Fruit fly (Drosophila melanogaster) whole organism, embryonic: ENCODE data around the gene scramb2.

Experiments
- Bdp1 ChIP-seq: fragments of 200-800 bp; sonication (Bioruptor generic); optimal IDR thresholded peaks from 3 replicates; lab custom pipeline; 2016; ENCODE audit warnings: missing biosample characterization, missing genetic modification characterization
- CG10366 ChIP-seq: fragments of 200-800 bp; sonication (Bioruptor generic); IDR thresholded peaks from 2 replicates; pipeline ENCODE4 v1.3.6; 2022; ENCODE audit warnings: missing biosample characterization, missing genetic modification characterization
- CG10543 ChIP-seq: fragments of 200-800 bp; sonication (Bioruptor generic); optimal IDR thresholded peaks from 3 replicates; lab custom pipeline; 2017; ENCODE audit warnings: missing biosample characterization, mild to moderate bottlenecking, missing genetic modification characterization, moderate library complexity
- CG10565 ChIP-seq: fragments of 200-800 bp; sonication (Bioruptor generic); optimal IDR thresholded peaks from 3 replicates; lab custom pipeline; 2016; ENCODE audit warnings: missing biosample characterization, mild to moderate bottlenecking, missing genetic modification characterization
- CG11093 ChIP-seq: fragments of 200-800 bp; sonication (Bioruptor generic); IDR thresholded peaks from 3 replicates; pipeline ENCODE4 v1.3.6; 2022; ENCODE audit warnings: missing biosample characterization, missing genetic modification characterization
- CG12071 ChIP-seq: fragments of 200-800 bp; sonication (Bioruptor generic); optimal IDR thresholded peaks from 3 replicates; lab custom pipeline; 2018; ENCODE audit warnings: missing biosample characterization, mild to moderate bottlenecking, missing genetic modification characterization
- CG12744 ChIP-seq: fragments of 200-800 bp; sonication (Bioruptor generic); optimal IDR thresholded peaks from 2 replicates; lab custom pipeline; 2016; ENCODE audit warnings: missing biosample characterization, missing genetic modification characterization
- CG14441 ChIP-seq: fragments of 200-800 bp; sonication (Bioruptor generic); IDR thresholded peaks from 2 replicates; pipeline ENCODE4 v1.3.6; 2022; ENCODE audit warnings: missing biosample characterization, missing genetic modification characterization
- CG15073 ChIP-seq: fragments of 200-800 bp; sonication (Bioruptor generic); optimal IDR thresholded peaks from 2 replicates; lab custom pipeline; 2016; ENCODE audit warnings: missing biosample characterization, missing genetic modification characterization
- CG15269 ChIP-seq: fragments of 200-800 bp; sonication (Bioruptor generic); optimal IDR thresholded peaks from 2 replicates; lab custom pipeline; 2018; ENCODE audit warnings: missing biosample characterization, mild to moderate bottlenecking, missing genetic modification characterization, moderate library complexity
- CG2129 ChIP-seq: fragments of 200-800 bp; sonication (Bioruptor generic); IDR thresholded peaks from 2 replicates; pipeline ENCODE4 v1.3.6; 2022; ENCODE audit warnings: missing biosample characterization, missing genetic modification characterization; ENCODE audit not compliant: partially characterized antibody
- CG2202 ChIP-seq: fragments of 200-800 bp; sonication (Bioruptor generic); optimal IDR thresholded peaks from 2 replicates; lab custom pipeline; 2018; ENCODE audit warnings: missing biosample characterization, mild to moderate bottlenecking, missing genetic modification characterization
- CG30431 ChIP-seq: fragments of 200-800 bp; sonication (Bioruptor generic); optimal IDR thresholded peaks from 2 replicates; lab custom pipeline; 2017; ENCODE audit warnings: missing biosample characterization, missing genetic modification characterization
- CG31441 ChIP-seq: fragments of 200-800 bp; sonication (Bioruptor generic); IDR thresholded peaks from 2 replicates; pipeline ENCODE4 v1.3.6; 2022; ENCODE audit warnings: missing biosample characterization, missing genetic modification characterization
- CG34224 ChIP-seq: fragments of 200-800 bp; sonication (Bioruptor generic); IDR thresholded peaks from 3 replicates; pipeline ENCODE4 v1.3.6; 2022; ENCODE audit warnings: missing biosample characterization, missing genetic modification characterization; ENCODE audit not compliant: partially characterized antibody
- CG42726 ChIP-seq: fragments of 200-800 bp; sonication (Bioruptor generic); IDR thresholded peaks from 2 replicates; pipeline ENCODE4 v1.3.6; 2022; ENCODE audit warnings: missing biosample characterization, missing genetic modification characterization; ENCODE audit not compliant: partially characterized antibody
- CG6654 ChIP-seq: fragments of 200-800 bp; sonication (Bioruptor generic); optimal IDR thresholded peaks from 2 replicates; lab custom pipeline; 2017; ENCODE audit warnings: missing biosample characterization, mild to moderate bottlenecking, missing genetic modification characterization
- CG7556 ChIP-seq: fragments of 200-800 bp; sonication (Bioruptor generic); optimal IDR thresholded peaks from 2 replicates; lab custom pipeline; 2017; ENCODE audit warnings: missing biosample characterization, mild to moderate bottlenecking, missing genetic modification characterization
- Camta ChIP-seq: fragments of 200-800 bp; sonication (Bioruptor generic); optimal IDR thresholded peaks from 2 replicates; lab custom pipeline; 2016; ENCODE audit warnings: missing biosample characterization, missing genetic modification characterization
- Dip2 ChIP-seq: fragments of 200-800 bp; sonication (Bioruptor generic); IDR thresholded peaks from 2 replicates; pipeline ENCODE4 v1.3.6; 2022; ENCODE audit warnings: missing biosample characterization, missing genetic modification characterization
- Doc3 ChIP-seq: fragments of 200-800 bp; sonication (Bioruptor generic); IDR thresholded peaks from 3 replicates; pipeline ENCODE4 v1.3.6; 2022; ENCODE audit warnings: missing biosample characterization, missing genetic modification characterization; ENCODE audit not compliant: partially characterized antibody
- Fer3 ChIP-seq: fragments of 200-800 bp; sonication (Bioruptor generic); optimal IDR thresholded peaks from 2 replicates; lab custom pipeline; 2018; ENCODE audit warnings: missing biosample characterization, mild to moderate bottlenecking, missing genetic modification characterization, moderate library complexity
- Lim3 ChIP-seq: fragments of 200-800 bp; sonication (Bioruptor generic); IDR thresholded peaks from 2 replicates; pipeline ENCODE4 v1.3.6; 2022; ENCODE audit warnings: missing biosample characterization, missing genetic modification characterization
- NC2β ChIP-seq: fragments of 200-800 bp; sonication (Bioruptor generic); optimal IDR thresholded peaks from 2 replicates; lab custom pipeline; 2016; ENCODE audit warnings: missing biosample characterization, missing genetic modification characterization
- Nf-YA ChIP-seq: fragments of 200-800 bp; sonication (Bioruptor generic); IDR thresholded peaks from 2 replicates; pipeline ENCODE4 v1.3.6; 2022; ENCODE audit warnings: missing biosample characterization, missing genetic modification characterization
- Nf-YC ChIP-seq: fragments of 200-800 bp; optimal IDR thresholded peaks from 3 replicates; lab custom pipeline; 2019; ENCODE audit warnings: missing biosample characterization, mild to moderate bottlenecking, missing genetic modification characterization, moderate library complexity
- Ptx1 ChIP-seq: fragments of 200-800 bp; sonication (Bioruptor generic); IDR thresholded peaks from 2 replicates; pipeline ENCODE4 v1.3.6; 2022; ENCODE audit warnings: missing biosample characterization, missing genetic modification characterization
- Ravus ChIP-seq: fragments of 200-800 bp; sonication (Bioruptor generic); IDR thresholded peaks from 2 replicates; pipeline ENCODE4 v1.3.6; 2022; ENCODE audit warnings: missing biosample characterization, missing genetic modification characterization
- Rfx ChIP-seq: fragments of 200-800 bp; sonication (Bioruptor generic); IDR thresholded peaks from 2 replicates; pipeline ENCODE4 v1.3.6; 2022; ENCODE audit warnings: missing biosample characterization, missing genetic modification characterization
- Scr ChIP-seq: fragments of 200-800 bp; sonication (Bioruptor generic); IDR thresholded peaks from 2 replicates; pipeline ENCODE4 v1.3.6; 2022; ENCODE audit warnings: missing biosample characterization, missing genetic modification characterization; ENCODE audit not compliant: partially characterized antibody
- Taf1 ChIP-seq: fragments of 200-800 bp; sonication (Bioruptor generic); IDR thresholded peaks from 2 replicates; pipeline ENCODE4 v1.3.6; 2022; ENCODE audit warnings: missing biosample characterization, missing genetic modification characterization
- bigmax ChIP-seq: fragments of 200-800 bp; sonication (Bioruptor generic); optimal IDR thresholded peaks from 2 replicates; lab custom pipeline; 2018; ENCODE audit warnings: missing biosample characterization, mild to moderate bottlenecking, missing genetic modification characterization
- cg ChIP-seq: fragments of 200-800 bp; sonication (Bioruptor generic); optimal IDR thresholded peaks from 3 replicates; lab custom pipeline; 2019; ENCODE audit warnings: missing biosample characterization, mild to moderate bottlenecking, missing genetic modification characterization, moderate library complexity
- ci ChIP-seq: fragments of 200-800 bp; sonication (Bioruptor generic); IDR thresholded peaks from 3 replicates; pipeline ENCODE4 v1.3.6; 2022; ENCODE audit warnings: missing biosample characterization, missing genetic modification characterization
- crc ChIP-seq: fragments of 200-800 bp; sonication (Bioruptor generic); optimal IDR thresholded peaks from 2 replicates; lab custom pipeline; 2016; ENCODE audit warnings: missing biosample characterization, missing genetic modification characterization
- da ChIP-seq: fragments of 200-800 bp; sonication (Bioruptor generic); optimal IDR thresholded peaks from 2 replicates; lab custom pipeline; 2016; ENCODE audit warnings: missing biosample characterization, missing genetic modification characterization
- dysf ChIP-seq: fragments of 200-800 bp; sonication (Bioruptor generic); IDR thresholded peaks from 3 replicates; pipeline ENCODE4 v1.3.6; 2022; ENCODE audit warnings: missing biosample characterization, missing genetic modification characterization
- fu2 ChIP-seq: fragments of 200-800 bp; sonication (Bioruptor generic); optimal IDR thresholded peaks from 2 replicates; lab custom pipeline; 2016; ENCODE audit warnings: missing biosample characterization, missing genetic modification characterization
- gsb-n ChIP-seq: fragments of 200-800 bp; sonication (Bioruptor generic); optimal IDR thresholded peaks from 3 replicates; lab custom pipeline; 2018; ENCODE audit warnings: missing biosample characterization, mild to moderate bottlenecking, missing genetic modification characterization
- her ChIP-seq: fragments of 200-800 bp; sonication (Bioruptor generic); optimal IDR thresholded peaks from 2 replicates; lab custom pipeline; 2016; ENCODE audit warnings: missing biosample characterization, missing genetic modification characterization
- kni ChIP-seq: fragments of 200-800 bp; sonication (Bioruptor generic); optimal IDR thresholded peaks from 3 replicates; lab custom pipeline; 2017; ENCODE audit warnings: mild to moderate bottlenecking, missing biosample characterization, missing genetic modification reagents, missing genetic modification characterization
- lola ChIP-seq, 3 experiments: fragments of >200 bp in 2 of 3; fragments of 200-800 bp in 1 of 3; sonication (Bioruptor generic) in 1 of 3; optimal IDR thresholded peaks; 2 replicates each; lab custom pipeline; 2017 to 2019; ENCODE audit warnings: missing biosample characterization in 3 of 3, missing genetic modification characterization in 3 of 3, mild to moderate bottlenecking in 1 of 3, moderate library complexity in 1 of 3
- mirr ChIP-seq: fragments of 200-800 bp; sonication (Bioruptor generic); optimal IDR thresholded peaks from 3 replicates; lab custom pipeline; 2018; ENCODE audit warnings: missing biosample characterization, mild to moderate bottlenecking, missing genetic modification characterization
- nerfin-2 ChIP-seq: fragments of 200-800 bp; sonication (Bioruptor generic); IDR thresholded peaks from 2 replicates; pipeline ENCODE4 v1.3.6; 2022; ENCODE audit warnings: missing biosample characterization, missing genetic modification characterization; ENCODE audit not compliant: partially characterized antibody
- pita ChIP-seq: fragments of 200-800 bp; sonication (Bioruptor generic); optimal IDR thresholded peaks from 2 replicates; lab custom pipeline; 2017; ENCODE audit warnings: missing biosample characterization, mild to moderate bottlenecking, missing genetic modification characterization
- tin ChIP-seq: fragments of 200-800 bp; sonication (Bioruptor generic); optimal IDR thresholded peaks from 3 replicates; lab custom pipeline; 2016; ENCODE audit warnings: missing biosample characterization, missing genetic modification characterization
- ttk ChIP-seq: fragments of 200-800 bp; sonication (Bioruptor generic); IDR thresholded peaks from 2 replicates; pipeline ENCODE4 v2.1.2; 2022; ENCODE audit warnings: missing biosample characterization, missing genetic modification characterization
- vnd ChIP-seq: fragments of 200-800 bp; sonication (Bioruptor generic); IDR thresholded peaks from 3 replicates; pipeline ENCODE4 v1.3.6; 2022; ENCODE audit warnings: missing biosample characterization, missing genetic modification characterization; ENCODE audit not compliant: partially characterized antibody
- yki ChIP-seq: fragments of >200 bp; optimal IDR thresholded peaks from 3 replicates; lab custom pipeline; 2018

The scramb2 gene

dm6 chr3L:3035769-3036583 is 10.6 kb downstream of the scramb2 start (continued):
- 0 out of 2 replicates have a peak, but pooled peaks have one; percentile 8 for TF ChIP-seq Lim3 (GFP tag; lab: Robert Waterston, UW)
- TF ChIP-seq Scr (GFP tag; lab: Robert Waterston, UW): no peak
- peak; percentile 38 for TF ChIP-seq mirr (GFP tag; lab: Kevin White, UChicago)
- peak; percentile 84 for TF ChIP-seq gsb-n (tag; lab: Kevin White, UChicago)
- TF ChIP-seq CG10366 (GFP tag; lab: Robert Waterston, UW): peak; percentile 75
- no peak for TF ChIP-seq CG42726 (GFP tag; lab: Robert Waterston, UW)
- peak; percentile 78 for TF ChIP-seq kni (GFP tag; lab: Kevin White, UChicago)
- TF ChIP-seq Rfx: peak; percentile 85
- peak; percentile 91 for TF ChIP-seq CG7556 (GFP tag; lab: Kevin White, UChicago)
- TF ChIP-seq Bdp1: peak; percentile 69
- TF ChIP-seq CG12071: peak; percentile 67
- peak; percentile 19 for TF ChIP-seq yki (lab: Kevin White, UChicago)
- TF ChIP-seq NC2β: peak; percentile 4
- TF ChIP-seq vnd (GFP tag; lab: Robert Waterston, UW): no peak
- peak; percentile 69 for TF ChIP-seq Ptx1 (GFP tag; lab: Robert Waterston, UW)
- TF ChIP-seq Taf1: 0 out of 2 replicates have a peak, but pooled peaks have one; percentile 18
- TF ChIP-seq lola (GFP tag; optimal IDR thresholded peaks at IDR 0.05; lab: Kevin White, UChicago): peak in 1 of 3 experiments; percentile 90
- TF ChIP-seq Nf-YA: peak; percentile 67; the same call in 1 of the 2 replicates
- TF ChIP-seq ci (GFP tag; lab: Robert Waterston, UW): peak; percentile 90
- peak; percentile 50 for TF ChIP-seq CG10565 (GFP tag; lab: Kevin White, UChicago)
- TF ChIP-seq Fer3 (tag; lab: Kevin White, UChicago): peak; percentile 80
- TF ChIP-seq nerfin-2 (GFP tag; lab: Robert Waterston, UW): no peak
- TF ChIP-seq dysf (GFP tag; lab: Robert Waterston, UW): peak; percentile 82; the same call in 2 of the 3 replicates
- TF ChIP-seq CG14441 (GFP tag; lab: Robert Waterston, UW): peak; percentile 65; the same call in 1 of the 2 replicates
- peak; percentile 76 for TF ChIP-seq CG2202 (tag; lab: Kevin White, UChicago)
- TF ChIP-seq CG2129 (GFP tag; lab: Robert Waterston, UW): no peak
- TF ChIP-seq crc: peak; percentile 79
- peak; percentile 74 for TF ChIP-seq CG10543 (GFP tag; lab: Kevin White, UChicago)
- TF ChIP-seq Doc3 (GFP tag; lab: Robert Waterston, UW): no peak
- TF ChIP-seq Ravus (GFP tag; lab: Robert Waterston, UW): no peak
- TF ChIP-seq tin (GFP tag; lab: Kevin White, UChicago): peak; percentile 78
- peak; percentile 41; the same call in 1 of the 3 replicates for TF ChIP-seq CG11093 (GFP tag; lab: Robert Waterston, UW)
- no peak for TF ChIP-seq bigmax (GFP tag; lab: Kevin White, UChicago)
- TF ChIP-seq Nf-YC: peak; percentile 82
- no peak for TF ChIP-seq CG34224
- TF ChIP-seq CG31441 (GFP tag; lab: Robert Waterston, UW): peak; percentile 87
- peak; percentile 47 for TF ChIP-seq fu2 (GFP tag; lab: Kevin White, UChicago)
- TF ChIP-seq Dip2 (GFP tag; lab: Robert Waterston, UW): no peak
- TF ChIP-seq da (GFP tag; lab: Kevin White, UChicago): peak; percentile 14
- no peak for TF ChIP-seq pita (GFP tag; lab: Kevin White, UChicago)
- peak; percentile 89 for TF ChIP-seq CG15269 (tag; lab: Kevin White, UChicago)
- TF ChIP-seq cg (GFP tag; lab: Kevin White, UChicago): peak; percentile 21
- TF ChIP-seq her (GFP tag; lab: Kevin White, UChicago): peak; percentile 44
- peak; percentile 77 for TF ChIP-seq Camta (GFP tag; lab: Kevin White, UChicago)
- no peak for TF ChIP-seq CG15073 (GFP tag; lab: Kevin White, UChicago)
- TF ChIP-seq CG6654: peak; percentile 58
- peak; percentile 60 for TF ChIP-seq ttk
- peak; percentile 58 for TF ChIP-seq CG30431 (GFP tag; lab: Kevin White, UChicago)
- peak; percentile 44 for TF ChIP-seq CG12744 (GFP tag; lab: Kevin White, UChicago)
